Worm (Caenorhabditis elegans) whole organism, L4 larva: Measurements from ENCODE around the gene T12B5.14.
A peak's percentile ranks its signal among the peaks of the same experiment; 100 is the strongest.

ENCODE experiments used
- F10B5.3 ChIP-seq: sonication (generic microtip); optimal IDR thresholded peaks from 2 replicates; lab custom pipeline; 2016; ENCODE audit warnings: mild to moderate bottlenecking, missing genetic modification characterization, missing compliant biosample characterization
- F44E2.7 ChIP-seq: fragments of 200-800 bp; sonication (Bioruptor generic); IDR thresholded peaks from 2 replicates; pipeline ENCODE4 v2.1.2; 2022; ENCODE audit warnings: missing genetic modification characterization, missing compliant biosample characterization
- F49E8.2 ChIP-seq: sonication (generic microtip); optimal IDR thresholded peaks from 2 replicates; lab custom pipeline; 2016; ENCODE audit warnings: missing compliant biosample characterization, mild to moderate bottlenecking, missing genetic modification characterization, borderline replicate concordance
- R02D3.7 ChIP-seq: fragments of 150-350 bp; sonication (generic microtip); optimal IDR thresholded peaks from 3 replicates; lab custom pipeline; 2014; ENCODE audit warnings: missing biosample characterization, missing genetic modification characterization
- T20F7.1 ChIP-seq: fragments of 200-800 bp; sonication (Bioruptor generic); optimal IDR thresholded peaks from 2 replicates; lab custom pipeline; 2018; ENCODE audit warnings: mild to moderate bottlenecking, missing genetic modification characterization, missing compliant biosample characterization
- Y75B8A.6 ChIP-seq: fragments of 200-800 bp; sonication (Bioruptor generic); IDR thresholded peaks from 2 replicates; pipeline ENCODE4 v1.3.6; 2022; ENCODE audit warnings: missing genetic modification reagents, missing genetic modification characterization, missing compliant biosample characterization
- ZK546.5 ChIP-seq, 2 experiments: sonication (generic microtip); optimal IDR thresholded peaks; 2 replicates each; lab custom pipeline; 2017; ENCODE audit warnings: missing biosample characterization in 2 of 2, missing genetic modification characterization in 2 of 2
- aly-2 ChIP-seq: sonication (generic microtip); optimal IDR thresholded peaks from 2 replicates; lab custom pipeline; 2018; ENCODE audit warnings: missing biosample characterization, missing genetic modification characterization
- ama-1 ChIP-seq: fragments of 150-350 bp; optimal IDR thresholded peaks from 2 replicates; lab custom pipeline; 2014; ENCODE audit warnings: inconsistent platforms, mixed read lengths
- arid-1 ChIP-seq: fragments of 200-800 bp; sonication (Bioruptor generic); conservative IDR thresholded peaks from 2 replicates; pipeline ENCODE4 v1.3.6; 2022; ENCODE audit warnings: missing genetic modification reagents, missing genetic modification characterization, missing compliant biosample characterization
- ceh-32 ChIP-seq: sonication (generic microtip); optimal IDR thresholded peaks from 2 replicates; lab custom pipeline; 2016; ENCODE audit warnings: mild to moderate bottlenecking, missing genetic modification characterization, missing compliant biosample characterization; ENCODE audit not compliant: poor library complexity
- ces-1 ChIP-seq: fragments of 150-350 bp; sonication (generic microtip); optimal IDR thresholded peaks from 4 replicates; lab custom pipeline; 2014; ENCODE audit warnings: missing biosample characterization, missing genetic modification reagents, missing genetic modification characterization
- daf-12 ChIP-seq: fragments of 150-350 bp; optimal IDR thresholded peaks from 2 replicates; lab custom pipeline; 2014; ENCODE audit warnings: missing biosample characterization, missing genetic modification reagents, missing genetic modification characterization
- dpl-1 ChIP-seq: fragments of 150-350 bp; optimal IDR thresholded peaks from 2 replicates; lab custom pipeline; 2014; ENCODE audit warnings: missing biosample characterization, missing genetic modification reagents, missing genetic modification characterization
- egl-43 ChIP-seq: fragments of 200-800 bp; sonication (Bioruptor generic); IDR thresholded peaks from 2 replicates; pipeline ENCODE4 v1.3.6; 2022; ENCODE audit warnings: missing genetic modification reagents, missing genetic modification characterization, missing compliant biosample characterization
- fkh-10 ChIP-seq: fragments of 150-350 bp; optimal IDR thresholded peaks from 2 replicates; lab custom pipeline; 2014; ENCODE audit warnings: missing biosample characterization, missing genetic modification reagents, missing genetic modification characterization
- hif-1 ChIP-seq, 2 experiments: sonication (generic microtip); optimal IDR thresholded peaks; 2 replicates each; lab custom pipeline; 2016 to 2017; ENCODE audit warnings: missing compliant biosample characterization in 2 of 2, missing genetic modification characterization in 2 of 2, missing genetic modification reagents in 2 of 2, missing genotype in 2 of 2, mild to moderate bottlenecking in 1 of 2
- hlh-30 ChIP-seq: sonication (generic microtip); optimal IDR thresholded peaks from 2 replicates; lab custom pipeline; 2017; ENCODE audit warnings: antibody characterized with exemption, mild to moderate bottlenecking, missing genetic modification characterization, missing compliant biosample characterization; ENCODE audit not compliant: insufficient read depth
- hmg-1.1 ChIP-seq: fragments of 200-800 bp; sonication (Bioruptor generic); IDR thresholded peaks from 2 replicates; pipeline ENCODE4 v1.3.6; 2022; ENCODE audit warnings: missing genetic modification reagents, missing genetic modification characterization, missing compliant biosample characterization
- lim-7 ChIP-seq: fragments of 200-800 bp; sonication (Bioruptor generic); IDR thresholded peaks from 2 replicates; pipeline ENCODE4 v1.3.6; 2022; ENCODE audit warnings: missing genetic modification characterization, missing compliant biosample characterization
- lin-13 ChIP-seq: fragments of 150-350 bp; optimal IDR thresholded peaks from 2 replicates; lab custom pipeline; 2014; ENCODE audit warnings: missing biosample characterization, missing genetic modification reagents, missing genetic modification characterization
- lin-29 ChIP-seq: fragments of 200-800 bp; sonication (Bioruptor generic); IDR thresholded peaks from 2 replicates; pipeline ENCODE4 v1.3.6; 2022; ENCODE audit warnings: missing genetic modification reagents, missing genetic modification characterization, missing compliant biosample characterization
- lsy-2 ChIP-seq, 2 experiments: fragments of 150-350 bp in 1 of 2; sonication (generic microtip) in 1 of 2; optimal IDR thresholded peaks; 2 replicates each; lab custom pipeline; 2014 to 2017; ENCODE audit warnings: missing biosample characterization in 2 of 2, missing genetic modification characterization in 2 of 2
- mdt-29 ChIP-seq: fragments of 200-800 bp; sonication (Bioruptor generic); IDR thresholded peaks from 2 replicates; pipeline ENCODE4 v1.3.6; 2022; ENCODE audit warnings: missing genetic modification reagents, missing genetic modification characterization, missing compliant biosample characterization
- mep-1 ChIP-seq: fragments of 150-350 bp; sonication (generic microtip); optimal IDR thresholded peaks from 3 replicates; lab custom pipeline; 2014; ENCODE audit warnings: missing biosample characterization, missing genetic modification characterization
- mes-2 ChIP-seq: sonication (generic microtip); optimal IDR thresholded peaks from 2 replicates; lab custom pipeline; 2016; ENCODE audit warnings: missing genotype, mild to moderate bottlenecking, missing genetic modification characterization, missing compliant biosample characterization; ENCODE audit not compliant: poor library complexity, severe bottlenecking
- mxl-2 ChIP-seq: fragments of 200-800 bp; sonication (Bioruptor generic); conservative IDR thresholded peaks from 2 replicates; pipeline ENCODE4 v1.3.6; 2022; ENCODE audit warnings: missing genetic modification reagents, missing genetic modification characterization, missing compliant biosample characterization
- mxl-3 ChIP-seq: fragments of 200-800 bp; sonication (Bioruptor generic); optimal IDR thresholded peaks from 2 replicates; lab custom pipeline; 2018; ENCODE audit warnings: mild to moderate bottlenecking, missing genetic modification characterization, missing compliant biosample characterization
- nhr-102 ChIP-seq: sonication (generic microtip); optimal IDR thresholded peaks from 2 replicates; lab custom pipeline; 2016; ENCODE audit warnings: mild to moderate bottlenecking, missing genetic modification characterization, moderate library complexity, missing compliant biosample characterization
- nhr-11 ChIP-seq: fragments of 150-350 bp; optimal IDR thresholded peaks from 2 replicates; lab custom pipeline; 2014; ENCODE audit warnings: missing biosample characterization, missing genetic modification characterization
- nhr-237 ChIP-seq: sonication (generic microtip); optimal IDR thresholded peaks from 2 replicates; lab custom pipeline; 2017; ENCODE audit warnings: missing biosample characterization, missing genetic modification characterization
- nhr-25 ChIP-seq: sonication (generic microtip); optimal IDR thresholded peaks from 2 replicates; lab custom pipeline; 2017; ENCODE audit warnings: missing genetic modification characterization, mild to moderate bottlenecking, missing compliant biosample characterization, antibody characterized with exemption, moderate library complexity, borderline replicate concordance; ENCODE audit not compliant: insufficient read depth
- nhr-41 ChIP-seq: fragments of 200-800 bp; sonication (Bioruptor generic); IDR thresholded peaks from 2 replicates; pipeline ENCODE4 v1.3.6; 2022; ENCODE audit warnings: missing genetic modification reagents, missing genetic modification characterization, missing compliant biosample characterization
- nhr-42 ChIP-seq: fragments of 200-800 bp; sonication (Bioruptor generic); IDR thresholded peaks from 2 replicates; pipeline ENCODE4 v1.3.6; 2022; ENCODE audit warnings: missing genetic modification characterization, missing compliant biosample characterization
- nhr-6 ChIP-seq: fragments of 150-350 bp; optimal IDR thresholded peaks from 2 replicates; lab custom pipeline; 2014; ENCODE audit warnings: missing biosample characterization, missing genetic modification characterization
- nhr-76 ChIP-seq: fragments of 150-350 bp; optimal IDR thresholded peaks from 2 replicates; lab custom pipeline; 2014; ENCODE audit warnings: missing biosample characterization, missing genetic modification characterization
- pha-4 ChIP-seq, 2 experiments: fragments of 150-350 bp in 1 of 2; fragments of 200-800 bp in 1 of 2; sonication (Bioruptor generic) in 1 of 2; IDR thresholded peaks in 1 of 2; optimal IDR thresholded peaks in 1 of 2; 2 replicates each; pipeline versions ENCODE4 v1.3.6 to Lab custom; 2014 to 2022; ENCODE audit warnings: missing genetic modification characterization in 2 of 2, missing genetic modification reagents in 2 of 2, missing biosample characterization in 1 of 2, missing compliant biosample characterization in 1 of 2
- php-3 ChIP-seq: fragments of 200-800 bp; sonication (Bioruptor generic); IDR thresholded peaks from 2 replicates; pipeline ENCODE4 v1.3.6; 2022; ENCODE audit warnings: missing genetic modification reagents, missing genetic modification characterization, missing compliant biosample characterization
- set-16 ChIP-seq: fragments of 200-800 bp; sonication (Bioruptor generic); IDR thresholded peaks from 2 replicates; pipeline ENCODE4 v1.3.6; 2022; ENCODE audit warnings: missing genetic modification reagents, missing genetic modification characterization, missing compliant biosample characterization
- snpc-1.2 ChIP-seq: fragments of 200-800 bp; sonication (Bioruptor generic); IDR thresholded peaks from 2 replicates; pipeline ENCODE4 v1.3.6; 2022; ENCODE audit warnings: missing genetic modification reagents, missing genetic modification characterization, missing compliant biosample characterization
- spr-1 ChIP-seq: sonication (generic microtip); optimal IDR thresholded peaks from 2 replicates; lab custom pipeline; 2016; ENCODE audit warnings: mild to moderate bottlenecking, missing genetic modification characterization, missing compliant biosample characterization
- tra-1 ChIP-seq: fragments of 200-800 bp; sonication (Bioruptor generic); IDR thresholded peaks from 2 replicates; pipeline ENCODE4 v1.3.6; 2022; ENCODE audit warnings: missing genetic modification reagents, missing genetic modification characterization, missing compliant biosample characterization
- unc-62 ChIP-seq, 3 experiments: fragments of 150-350 bp in 1 of 3; sonication (generic microtip); optimal IDR thresholded peaks in 2 of 3; peaks in 1 of 3; 1 replicate in 1 of 3; 2 replicates in 2 of 3; lab custom pipeline; 2014 to 2017; ENCODE audit warnings: missing biosample characterization in 3 of 3, missing genetic modification characterization in 3 of 3, missing genetic modification reagents in 3 of 3, missing genotype in 1 of 3
- zfp-2 ChIP-seq: sonication (generic microtip); optimal IDR thresholded peaks from 2 replicates; lab custom pipeline; 2016; ENCODE audit warnings: mild to moderate bottlenecking, missing genetic modification characterization, missing compliant biosample characterization
- zfp-3 ChIP-seq: fragments of 200-800 bp; sonication (Bioruptor generic); conservative IDR thresholded peaks from 2 replicates; pipeline ENCODE4 v1.3.6; 2022; ENCODE audit warnings: missing genetic modification reagents, missing genetic modification characterization, missing compliant biosample characterization
- ztf-7 ChIP-seq: fragments of 150-350 bp; optimal IDR thresholded peaks from 2 replicates; lab custom pipeline; 2014; ENCODE audit warnings: missing biosample characterization, missing genetic modification characterization

The T12B5.14 gene

DNA sequence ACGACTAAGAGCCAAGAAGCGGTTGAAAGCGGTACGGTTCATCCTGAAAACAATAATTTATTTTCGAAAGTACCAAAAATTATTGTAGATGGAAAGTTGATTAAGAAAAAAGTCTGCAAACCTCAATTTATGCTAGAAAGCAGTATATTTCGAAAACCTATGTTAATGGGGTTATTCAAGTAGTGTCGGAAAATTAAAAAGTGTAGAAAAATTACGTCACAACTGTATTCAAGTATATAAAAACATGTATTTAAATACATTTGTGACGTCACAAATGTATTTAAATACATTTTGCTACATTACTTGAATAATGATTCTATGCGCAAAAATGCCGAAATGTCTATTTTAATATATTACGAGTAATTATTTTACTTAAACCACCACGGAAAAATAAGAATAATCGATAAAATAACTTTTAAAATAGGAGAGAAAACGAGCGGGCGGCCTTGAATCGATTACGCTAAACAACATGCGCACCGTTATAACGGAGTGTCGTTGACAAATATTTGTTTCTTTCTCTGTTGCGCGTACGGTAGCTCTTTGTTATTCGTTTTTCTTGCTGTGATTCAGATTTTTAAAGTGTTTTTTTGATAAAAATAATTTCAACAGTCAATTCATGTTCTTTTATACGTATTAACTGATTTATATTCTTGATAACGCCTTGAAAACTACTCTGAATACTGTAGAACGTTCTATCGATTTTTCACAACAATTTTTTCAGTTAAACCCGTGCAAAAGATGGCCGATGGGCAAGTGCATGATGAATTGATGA lies 43.9 kb upstream of the T12B5.14 start, which contains the start of the genes F23H11.5 and bra-2:
Gene F23H11.5, minus strand, starts transcription at position 51 of the 772 bp plus-strand sequence.
Gene bra-2, plus strand, starts transcription at position 722 of the 772 bp plus-strand sequence.
- TF ChIP-seq fkh-10 (GFP tag; lab: Kevin White, UChicago) (no peak), nhr-11 (tag; lab: Kevin White, UChicago) (no peak), ceh-32 (tag; lab: Kevin White, UChicago) (no peak), F44E2.7 (GFP tag; lab: Robert Waterston, UW) (no peak), mdt-29 (GFP tag; lab: Robert Waterston, UW) (no peak), hmg-1.1 (no peak), zfp-3 (GFP tag; lab: Robert Waterston, UW) (no peak), nhr-41 (GFP tag; lab: Robert Waterston, UW) (no peak), nhr-237 (no peak), mxl-3 (GFP tag; lab: Kevin White, UChicago) (no peak), lin-29 (GFP tag; lab: Robert Waterston, UW) (no peak), tra-1 (GFP tag; lab: Robert Waterston, UW) (no peak), lsy-2 (tag; optimal IDR thresholded peaks at IDR 0.05; lab: Kevin White, UChicago) (no peak), T20F7.1 (peak; percentile 95), hif-1 (tag; optimal IDR thresholded peaks at IDR 0.05; lab: Kevin White, UChicago) (no peak), F10B5.3 (tag; lab: Kevin White, UChicago) (no peak), hlh-30 (tag; lab: Kevin White, UChicago) (peak; percentile 1), php-3 (GFP tag; lab: Robert Waterston, UW) (no peak), R02D3.7 (tag; lab: Kevin White, UChicago) (no peak), spr-1 (no peak), mes-2 (tag; lab: Kevin White, UChicago) (peak; percentile 60), F49E8.2 (tag; lab: Kevin White, UChicago) (no peak), ztf-7 (tag; lab: Kevin White, UChicago) (no peak), unc-62 (GFP tag; optimal IDR thresholded peaks at IDR 0.05 in 1 of 2; lab: Kevin White, UChicago) (no peak), unc-62 (tag; optimal IDR thresholded peaks at IDR 0.05; lab: Kevin White, UChicago) (no peak), Y75B8A.6 (GFP tag; lab: Robert Waterston, UW) (no peak), egl-43 (GFP tag; lab: Robert Waterston, UW) (no peak), ces-1 (GFP tag; lab: Kevin White, UChicago) (no peak), arid-1 (GFP tag; lab: Robert Waterston, UW) (no peak), nhr-76 (tag; lab: Kevin White, UChicago) (no peak), nhr-25 (tag; lab: Kevin White, UChicago) (no peak), snpc-1.2 (GFP tag; lab: Robert Waterston, UW) (no peak), set-16 (GFP tag; lab: Robert Waterston, UW) (no peak), ama-1 (lab: Kevin White, UChicago) (peak; percentile 24), ZK546.5 (tag; optimal IDR thresholded peaks at IDR 0.05; lab: Kevin White, UChicago) (no peak), zfp-2 (tag; lab: Kevin White, UChicago) (no peak), pha-4 (GFP tag; IDR thresholded peaks at IDR 0.05; lab: Robert Waterston, UW) (no peak), pha-4 (tag; optimal IDR thresholded peaks at IDR 0.05; lab: Kevin White, UChicago) (peak; percentile 43), nhr-6 (tag; lab: Kevin White, UChicago) (peak; percentile 41), dpl-1 (GFP tag; lab: Kevin White, UChicago) (peak; percentile 5), nhr-42 (no peak), nhr-102 (tag; lab: Kevin White, UChicago) (no peak), daf-12 (tag; lab: Kevin White, UChicago) (no peak), aly-2 (tag; lab: Kevin White, UChicago) (no peak), lin-13 (no peak), lim-7 (GFP tag; lab: Robert Waterston, UW) (no peak), mep-1 (no peak), mxl-2 (no peak)
